Worm (Caenorhabditis elegans) whole organism, L4 larva: ENCODE measurements around the gene irld-59.
"Not testable (repeated sequence)": the region's sequence is repeated elsewhere in the genome, so short reads cannot be mapped to it uniquely, and the experiment has no call there.

Experiments
- R02D3.7 ChIP-seq: fragments of 150-350 bp; sonication (generic microtip); optimal IDR thresholded peaks from 3 replicates; lab custom pipeline; 2014; ENCODE audit warnings: missing biosample characterization, missing genetic modification characterization
- aly-2 ChIP-seq: sonication (generic microtip); optimal IDR thresholded peaks from 2 replicates; lab custom pipeline; 2018; ENCODE audit warnings: missing biosample characterization, missing genetic modification characterization
- ama-1 ChIP-seq: fragments of 150-350 bp; optimal IDR thresholded peaks from 2 replicates; lab custom pipeline; 2014; ENCODE audit warnings: inconsistent platforms, mixed read lengths
- madf-5 ChIP-seq, 2 experiments: fragments of 200-800 bp; sonication (Bioruptor generic); IDR thresholded peaks; 2 replicates each; pipeline ENCODE4 v1.3.6; 2022; ENCODE audit warnings: missing compliant biosample characterization in 2 of 2, missing genetic modification characterization in 2 of 2
- nhr-11 ChIP-seq: fragments of 150-350 bp; optimal IDR thresholded peaks from 2 replicates; lab custom pipeline; 2014; ENCODE audit warnings: missing biosample characterization, missing genetic modification characterization
- nhr-237 ChIP-seq: sonication (generic microtip); optimal IDR thresholded peaks from 2 replicates; lab custom pipeline; 2017; ENCODE audit warnings: missing biosample characterization, missing genetic modification characterization
- pqm-1 ChIP-seq: sonication (generic microtip); optimal IDR thresholded peaks from 2 replicates; lab custom pipeline; 2017; ENCODE audit warnings: missing biosample characterization, missing genetic modification characterization
- skn-1 ChIP-seq: fragments of 150-350 bp; optimal IDR thresholded peaks from 2 replicates; lab custom pipeline; 2014; ENCODE audit warnings: missing biosample characterization, missing genetic modification characterization
- zag-1 ChIP-seq: fragments of 150-350 bp; optimal IDR thresholded peaks from 2 replicates; lab custom pipeline; 2014; ENCODE audit warnings: missing biosample characterization, missing genetic modification characterization

DNA sequence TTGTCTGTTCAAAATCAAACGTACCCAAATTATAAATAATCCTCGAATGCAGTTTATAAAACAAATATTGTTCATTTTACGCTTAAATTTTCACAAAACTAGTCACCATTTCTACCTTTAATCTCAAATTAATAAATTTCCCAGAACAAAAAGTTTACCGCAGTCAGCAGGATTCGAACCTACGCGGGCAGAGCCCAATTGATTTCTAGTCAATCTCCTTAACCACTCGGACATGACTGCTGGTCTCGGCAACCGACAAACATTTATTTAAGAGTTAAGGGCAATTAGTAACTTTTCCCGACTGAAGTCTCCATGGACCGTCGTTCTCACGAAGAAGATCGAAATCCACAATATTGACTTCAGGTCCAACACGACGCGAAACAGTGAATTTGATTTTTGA lies 18.6 kb upstream of the irld-59 start:
- not testable (repeated sequence) for TF ChIP-seq nhr-11 (tag; lab: Kevin White, UChicago); madf-5 (GFP tag; IDR thresholded peaks at IDR 0.05; lab: Robert Waterston, UW); R02D3.7 (tag; lab: Kevin White, UChicago); zag-1 (tag; lab: Kevin White, UChicago); pqm-1; ama-1 (lab: Kevin White, UChicago); skn-1 (tag; lab: Kevin White, UChicago); aly-2 (tag; lab: Kevin White, UChicago); nhr-237
